Fruit fly (Drosophila melanogaster) whole organism: ENCODE measurements around the gene CG14984.

Experiments used
- CG8478 ChIP-seq: fragments of >200 bp; optimal IDR thresholded peaks from 2 replicates; lab custom pipeline; 2018; ENCODE audit warnings: inconsistent platforms
- Dll ChIP-seq: fragments of >200 bp; optimal IDR thresholded peaks from 2 replicates; lab custom pipeline; 2017
- EcR ChIP-seq, 2 experiments: fragments of >200 bp; optimal IDR thresholded peaks; 2 replicates each; lab custom pipeline; 2017; ENCODE audit warnings: missing biosample characterization in 2 of 2, missing genetic modification characterization in 2 of 2, missing genetic modification reagents in 2 of 2
- pan ChIP-seq: fragments of >200 bp; optimal IDR thresholded peaks from 2 replicates; lab custom pipeline; 2017
- psq ChIP-seq: fragments of >200 bp; optimal IDR thresholded peaks from 2 replicates; lab custom pipeline; 2017

- TF ChIP-seq pan (lab: Kevin White, UChicago) = no peak
- TF ChIP-seq Dll = no peak
- TF ChIP-seq psq (lab: Kevin White, UChicago) = no peak
- no peak for TF ChIP-seq CG8478 (lab: Kevin White, UChicago)
- no peak for TF ChIP-seq EcR (GFP tag; optimal IDR thresholded peaks at IDR 0.05; lab: Kevin White, UChicago)
Observed at dm6 chr3L:3995554-3995953, 43.2 kb upstream of the CG14984 start.
